Fruit fly (Drosophila melanogaster): ENCODE results near the gene CG16989.

The CG16989 gene

dm6 chrX:838012-838411 is 45.1 kb downstream of the CG16989 start (continued):
- TF ChIP-seq ara (GFP tag; IDR thresholded peaks at IDR 0.05) (peak; percentile 14; the same call in 1 of the 2 replicates), Ets65A (GFP tag) (peak; percentile 78), Ssrp (tag; optimal IDR thresholded peaks at IDR 0.05) (peak; percentile 21), CG17359 (tag; optimal IDR thresholded peaks at IDR 0.05) (peak; percentile 33), Myb (GFP tag; optimal IDR thresholded peaks at IDR 0.05) (no peak), lmd (GFP tag; IDR thresholded peaks at IDR 0.05) (no peak), phol (tag; optimal IDR thresholded peaks at IDR 0.05) (peak; percentile 8), Ptx1 (GFP tag; IDR thresholded peaks at IDR 0.05) (0 out of 2 replicates have a peak, but pooled peaks have one; percentile 27), CG10979 (tag; optimal IDR thresholded peaks at IDR 0.05) (peak; percentile 29), CG14014 (GFP tag; IDR thresholded peaks at IDR 0.05) (no peak), Sin3A (optimal IDR thresholded peaks at IDR 0.05) (no peak), wor (GFP tag; IDR thresholded peaks at IDR 0.05) (peak; percentile 18; the same call in 1 of the 2 replicates), sisA (GFP tag; IDR thresholded peaks at IDR 0.05) (peak; percentile 16; the same call in 1 of the 2 replicates), dmrt99B (tag; optimal IDR thresholded peaks at IDR 0.05) (peak; percentile 26), Hr51 (GFP tag; optimal IDR thresholded peaks at IDR 0.05) (no peak), nmo (GFP tag; optimal IDR thresholded peaks at IDR 0.05) (peak; percentile 31), sqz (GFP tag; optimal IDR thresholded peaks at IDR 0.05) (no peak), Drgx (GFP tag; IDR thresholded peaks at IDR 0.05) (peak; percentile 40; the same call in 1 of the 2 replicates), pros (GFP tag; optimal IDR thresholded peaks at IDR 0.05) (no peak), CG17361 (GFP tag; IDR thresholded peaks at IDR 0.05) (0 out of 3 replicates have a peak, but pooled peaks have one; percentile 10), tgo (GFP tag; IDR thresholded peaks at IDR 0.05) (0 out of 3 replicates have a peak, but pooled peaks have one; percentile 20), Xrp1 (GFP tag; IDR thresholded peaks at IDR 0.05) (peak; percentile 42; the same call in 1 of the 2 replicates), CG8388 (GFP tag; optimal IDR thresholded peaks at IDR 0.05) (peak; percentile 12), CG11504 (tag; optimal IDR thresholded peaks at IDR 0.05) (peak; percentile 17), fd96Cb (tag; optimal IDR thresholded peaks at IDR 0.05) (peak; percentile 20), CG2678 (tag; optimal IDR thresholded peaks at IDR 0.05) (peak; percentile 5), CG1603 (tag; optimal IDR thresholded peaks at IDR 0.05) (peak; percentile 29), row (GFP tag; IDR thresholded peaks at IDR 0.05) (peak; percentile 19; the same call in 1 of the 3 replicates), D19A (tag; optimal IDR thresholded peaks at IDR 0.05) (peak; percentile 7), bsh (GFP tag; optimal IDR thresholded peaks at IDR 0.05) (peak in 1 of 2 experiments; percentile 43)

- TF ChIP-seq Rfx (GFP tag; IDR thresholded peaks at IDR 0.05) = 0 out of 2 replicates have a peak, but pooled peaks have one; percentile 13
- TF ChIP-seq cwo (GFP tag; optimal IDR thresholded peaks at IDR 0.05) = no peak
- TF ChIP-seq h (optimal IDR thresholded peaks at IDR 0.05) = no peak
- no peak for TF ChIP-seq insv (GFP tag; optimal IDR thresholded peaks at IDR 0.05)
- TF ChIP-seq CG17912 (GFP tag; optimal IDR thresholded peaks at IDR 0.05) = no peak
- no peak for TF ChIP-seq Hmr (GFP tag; optimal IDR thresholded peaks at IDR 0.05)
- no peak for TF ChIP-seq ind (GFP tag; optimal IDR thresholded peaks at IDR 0.05)
- no peak for TF ChIP-seq Neu2 (GFP tag; optimal IDR thresholded peaks at IDR 0.05; ENCODE audit: borderline replicate concordance)
- no peak for TF ChIP-seq CG14050 (GFP tag; IDR thresholded peaks at IDR 0.05)
- peak; percentile 24 for TF ChIP-seq CG15514 (GFP tag; optimal IDR thresholded peaks at IDR 0.05)
- TF ChIP-seq CG7357 (GFP tag; IDR thresholded peaks at IDR 0.05) = no peak
- no peak for TF ChIP-seq CG12104 (GFP tag; optimal IDR thresholded peaks at IDR 0.05)
- no peak for TF ChIP-seq gt (GFP tag; IDR thresholded peaks at IDR 0.05)
- no peak for TF ChIP-seq Mes4 (GFP tag; optimal IDR thresholded peaks at IDR 0.05)
- no peak for TF ChIP-seq CG12942 (GFP tag; optimal IDR thresholded peaks at IDR 0.05)
- TF ChIP-seq slbo (GFP tag; IDR thresholded peaks at IDR 0.05) = no peak
- no peak for TF ChIP-seq CHES-1-like (GFP tag; optimal IDR thresholded peaks at IDR 0.05)
- no peak for TF ChIP-seq NfI (GFP tag; optimal IDR thresholded peaks at IDR 0.05)
- no peak for TF ChIP-seq CG12769 (tag; optimal IDR thresholded peaks at IDR 0.05)
- no peak for TF ChIP-seq lmd (GFP tag; IDR thresholded peaks at IDR 0.05)
- no peak for TF ChIP-seq Dp (GFP tag; optimal IDR thresholded peaks at IDR 0.05)
- no peak for TF ChIP-seq lab (GFP tag; optimal IDR thresholded peaks at IDR 0.05)
- no peak for TF ChIP-seq Elba2 (GFP tag; optimal IDR thresholded peaks at IDR 0.05)
Observed at dm6 chrX:841038-841437, 48.1 kb downstream of the CG16989 start.
